Fruit fly (Drosophila melanogaster): ENCODE measurements around the gene CG2656.

DNA sequence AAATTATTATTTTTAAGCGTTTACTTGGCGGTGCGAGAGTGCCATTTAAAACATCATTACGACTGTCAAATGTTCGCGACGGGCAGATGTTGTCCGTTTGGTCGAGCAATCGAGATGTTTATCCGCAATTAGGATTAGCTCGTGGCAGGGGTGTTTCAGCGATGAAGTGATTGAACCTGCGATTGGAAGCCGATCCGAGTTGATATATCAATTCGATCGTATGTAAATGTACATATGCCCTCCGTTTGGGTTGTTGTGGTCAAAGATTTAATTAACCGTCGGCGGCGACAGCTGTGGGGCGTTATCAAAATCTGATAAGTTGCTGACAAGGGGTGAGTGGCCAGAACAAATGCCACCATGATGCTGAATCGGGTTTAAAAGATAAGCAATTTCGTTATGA lies 1.9 kb upstream of the CG2656 start:
- TF ChIP-seq CG7745 (tag; optimal IDR thresholded peaks at IDR 0.05) (no peak), CG2712 (tag; optimal IDR thresholded peaks at IDR 0.05) (no peak), CG6791 (GFP tag; IDR thresholded peaks at IDR 0.05; ENCODE audit: partially characterized antibody) (no peak), E2f1 (GFP tag; IDR thresholded peaks at IDR 0.05) (no peak), gsb (GFP tag; IDR thresholded peaks at IDR 0.05) (no peak), Hr39 (optimal IDR thresholded peaks at IDR 0.05) (no peak), vfl (GFP tag; optimal IDR thresholded peaks at IDR 0.05) (no peak), CG10431 (GFP tag; optimal IDR thresholded peaks at IDR 0.05) (no peak), CG17359 (tag; optimal IDR thresholded peaks at IDR 0.05) (no peak)
